Fruit fly (Drosophila melanogaster): ENCODE results near the gene gskt.

Gene gskt

DNA sequence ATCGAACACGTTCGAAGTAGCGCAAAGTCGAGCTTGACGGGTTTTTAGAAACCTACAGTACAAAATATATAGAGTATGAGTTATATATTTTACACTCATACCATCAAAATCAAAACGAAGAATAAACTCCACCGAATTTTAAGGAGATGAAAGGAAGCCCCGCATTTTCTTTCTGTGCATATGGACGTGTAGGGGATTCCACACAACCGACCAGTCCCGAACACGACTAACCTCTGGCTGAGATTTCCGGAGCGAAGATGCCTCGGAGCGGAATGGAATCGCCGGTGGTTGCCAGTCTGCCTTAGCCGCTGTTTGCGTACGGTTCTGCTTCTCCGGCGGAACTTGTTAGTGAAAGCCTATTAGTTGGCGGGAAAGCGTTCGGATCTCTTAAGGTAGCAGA lies 11.9 kb downstream of the gskt start (continued):
- peak; percentile 97 for TF ChIP-seq Ada2b (GFP tag; IDR thresholded peaks at IDR 0.05)
- peak; percentile 96 for TF ChIP-seq Gsc (GFP tag; IDR thresholded peaks at IDR 0.05)
- TF ChIP-seq Asciz (GFP tag; optimal IDR thresholded peaks at IDR 0.05), result peak; percentile 89
- peak; percentile 91 for TF ChIP-seq CG18476 (GFP tag; optimal IDR thresholded peaks at IDR 0.05)
- peak; percentile 70 for TF ChIP-seq Hey (tag; optimal IDR thresholded peaks at IDR 0.05)
- TF ChIP-seq trem (tag; optimal IDR thresholded peaks at IDR 0.05), result peak; percentile 84
- TF ChIP-seq Dek (tag; optimal IDR thresholded peaks at IDR 0.05), result peak; percentile 97
- TF ChIP-seq Mes4 (GFP tag; optimal IDR thresholded peaks at IDR 0.05), result peak; percentile 95
- peak; percentile 94 for TF ChIP-seq ftz-f1 (GFP tag; optimal IDR thresholded peaks at IDR 0.05)
- TF ChIP-seq CG34376 (GFP tag; optimal IDR thresholded peaks at IDR 0.05), result peak; percentile 90
- peak; percentile 98 for TF ChIP-seq tgo (GFP tag; IDR thresholded peaks at IDR 0.05)
- TF ChIP-seq dan (GFP tag; IDR thresholded peaks at IDR 0.05), result peak; percentile 83
- TF ChIP-seq dimm (GFP tag; IDR thresholded peaks at IDR 0.05), result peak; percentile 93
- peak; percentile 95 for TF ChIP-seq CG1602 (GFP tag; optimal IDR thresholded peaks at IDR 0.05)
- TF ChIP-seq ewg (GFP tag; optimal IDR thresholded peaks at IDR 0.05), result peak; percentile 93
- TF ChIP-seq CG13624 (GFP tag; optimal IDR thresholded peaks at IDR 0.05), result peak; percentile 98
- peak; percentile 87 for TF ChIP-seq Spps (tag; optimal IDR thresholded peaks at IDR 0.05)
- TF ChIP-seq CG42726 (GFP tag; IDR thresholded peaks at IDR 0.05; ENCODE audit: partially characterized antibody), result no peak
- peak; percentile 97 for TF ChIP-seq ATbp (GFP tag; optimal IDR thresholded peaks at IDR 0.05)
- TF ChIP-seq otp (GFP tag; IDR thresholded peaks at IDR 0.05), result peak; percentile 97
- peak; percentile 98 for TF ChIP-seq Xbp1 (GFP tag; optimal IDR thresholded peaks at IDR 0.05)
- TF ChIP-seq Myb (GFP tag; optimal IDR thresholded peaks at IDR 0.05), result peak; percentile 92
- TF ChIP-seq CG43689 (GFP tag; IDR thresholded peaks at IDR 0.05), result peak; percentile 92
- TF ChIP-seq CG30403 (GFP tag; optimal IDR thresholded peaks at IDR 0.05), result peak; percentile 99
- peak; percentile 96 for TF ChIP-seq H15 (GFP tag; IDR thresholded peaks at IDR 0.05)
- peak; percentile 87 for TF ChIP-seq CG1024 (GFP tag; IDR thresholded peaks at IDR 0.05)
- TF ChIP-seq CG3847 (GFP tag; IDR thresholded peaks at IDR 0.05), result peak; percentile 98
- peak; percentile 92 for TF ChIP-seq CG10462 (GFP tag; optimal IDR thresholded peaks at IDR 0.05)
- peak; percentile 86 for TF ChIP-seq wek (GFP tag; optimal IDR thresholded peaks at IDR 0.05)
- TF ChIP-seq z (GFP tag; IDR thresholded peaks at IDR 0.05), result peak; percentile 74; the same call in 2 of the 3 replicates
- peak; percentile 74 for TF ChIP-seq Dip2 (GFP tag; IDR thresholded peaks at IDR 0.05)
- no peak for TF ChIP-seq yki (optimal IDR thresholded peaks at IDR 0.05)
- no peak for TF ChIP-seq CG8478 (optimal IDR thresholded peaks at IDR 0.05)
- TF ChIP-seq CG13123 (GFP tag; optimal IDR thresholded peaks at IDR 0.05), result peak; percentile 88
- peak; percentile 93 for TF ChIP-seq run (tag; optimal IDR thresholded peaks at IDR 0.05)
- TF ChIP-seq CG17829 (tag; optimal IDR thresholded peaks at IDR 0.05), result peak; percentile 98
- TF ChIP-seq CG18599 (GFP tag; optimal IDR thresholded peaks at IDR 0.05), result peak; percentile 98
- peak; percentile 97 for TF ChIP-seq NfI (GFP tag; optimal IDR thresholded peaks at IDR 0.05)
- TF ChIP-seq gem (tag; optimal IDR thresholded peaks at IDR 0.05), result peak; percentile 99
- TF ChIP-seq NC2β (GFP tag; optimal IDR thresholded peaks at IDR 0.05), result peak; percentile 95
- peak; percentile 96 for TF ChIP-seq CG1792 (GFP tag; optimal IDR thresholded peaks at IDR 0.05)
- peak; percentile 17 for TF ChIP-seq gfzf (GFP tag; optimal IDR thresholded peaks at IDR 0.05)
- TF ChIP-seq Fer2 (tag; optimal IDR thresholded peaks at IDR 0.05), result peak; percentile 84
- peak; percentile 94 for TF ChIP-seq Atf3 (GFP tag; optimal IDR thresholded peaks at IDR 0.05)
- TF ChIP-seq CG8924 (tag; optimal IDR thresholded peaks at IDR 0.05), result peak; percentile 96
- TF ChIP-seq CG31388 (GFP tag; optimal IDR thresholded peaks at IDR 0.05), result peak; percentile 87
- peak; percentile 90 for TF ChIP-seq CG17385 (GFP tag; optimal IDR thresholded peaks at IDR 0.05)
- peak; percentile 94 for TF ChIP-seq CG10979 (tag; optimal IDR thresholded peaks at IDR 0.05)
- no peak for TF ChIP-seq vnd (GFP tag; IDR thresholded peaks at IDR 0.05; ENCODE audit: partially characterized antibody)
- peak; percentile 96 for TF ChIP-seq phol (tag; optimal IDR thresholded peaks at IDR 0.05)
- peak; percentile 97 for TF ChIP-seq CG11247 (GFP tag; IDR thresholded peaks at IDR 0.05)
- TF ChIP-seq Dp (GFP tag; optimal IDR thresholded peaks at IDR 0.05), result peak; percentile 20
